Worm (Caenorhabditis elegans): ENCODE results near the gene EGAP1.1.

DNA sequence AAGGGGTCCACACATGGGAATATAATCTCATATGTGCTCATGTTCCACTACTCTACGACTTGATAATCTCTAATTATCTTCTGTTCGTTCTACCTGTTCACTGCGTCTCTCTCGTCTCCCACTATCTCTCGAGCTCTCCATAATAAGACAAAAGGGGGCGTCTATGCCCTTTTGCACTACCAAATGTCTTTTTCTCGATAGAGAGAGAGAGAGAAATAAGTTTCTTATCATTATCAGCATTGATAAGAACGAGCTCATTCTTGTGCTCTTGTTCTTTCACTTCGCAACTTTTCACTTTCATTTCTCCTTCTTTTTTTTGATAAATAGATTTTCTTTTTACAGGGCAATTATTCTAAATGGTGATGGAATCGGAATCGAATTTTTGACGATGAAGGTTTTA is 21.1 kb downstream of the EGAP1.1 start:
- no peak for TF ChIP-seq C06A6.2 (GFP tag; conservative IDR thresholded peaks at IDR 0.05)
- TF ChIP-seq egl-44 (GFP tag; IDR thresholded peaks at IDR 0.05) = no peak
